Worm (Caenorhabditis elegans) whole organism, L2 larva: Measurements from ENCODE around the gene C25H3.3.

ENCODE experiments used
- ceh-16 ChIP-seq: fragments of 150-350 bp; optimal IDR thresholded peaks from 2 replicates; lab custom pipeline; 2014; ENCODE audit warnings: missing biosample characterization, missing genetic modification characterization
- egl-27 ChIP-seq: sonication (generic microtip); optimal IDR thresholded peaks from 3 replicates; lab custom pipeline; 2017; ENCODE audit warnings: missing biosample characterization, missing genetic modification reagents, missing genetic modification characterization
- mdl-1 ChIP-seq, 2 experiments: fragments of 150-350 bp in 1 of 2; sonication (generic microtip) in 1 of 2; optimal IDR thresholded peaks; 2 replicates each; lab custom pipeline; 2017; ENCODE audit warnings: missing biosample characterization in 2 of 2, missing genetic modification characterization in 2 of 2
- nhr-11 ChIP-seq: fragments of 150-350 bp; optimal IDR thresholded peaks from 2 replicates; lab custom pipeline; 2014; ENCODE audit warnings: missing biosample characterization, missing genetic modification characterization
- unc-39 ChIP-seq: fragments of 150-350 bp; optimal IDR thresholded peaks from 2 replicates; lab custom pipeline; 2014; ENCODE audit warnings: missing biosample characterization, missing genetic modification characterization
- unc-55 ChIP-seq: fragments of 150-350 bp; sonication (generic microtip); optimal IDR thresholded peaks from 3 replicates; lab custom pipeline; 2014; ENCODE audit warnings: missing biosample characterization, missing genetic modification reagents, missing genetic modification characterization
- unc-62 ChIP-seq: fragments of 150-350 bp; optimal IDR thresholded peaks from 2 replicates; lab custom pipeline; 2014; ENCODE audit warnings: missing biosample characterization, missing genetic modification reagents, missing genetic modification characterization

- no peak for TF ChIP-seq mdl-1 (tag; optimal IDR thresholded peaks at IDR 0.05; lab: Kevin White, UChicago)
- no peak for TF ChIP-seq egl-27 (tag; lab: Kevin White, UChicago)
- no peak for TF ChIP-seq ceh-16 (tag; lab: Kevin White, UChicago)
- TF ChIP-seq unc-39 (tag; lab: Kevin White, UChicago) = no peak
- TF ChIP-seq unc-62 = no peak
- no peak for TF ChIP-seq nhr-11 (tag; lab: Kevin White, UChicago)
- peak; percentile 44 for TF ChIP-seq unc-55 (GFP tag; lab: Kevin White, UChicago)
Measured at ce11 chrII:5663180-5663791, 30.7 kb upstream of the C25H3.3 start.
